Worm (Caenorhabditis elegans) whole organism, young adult: ENCODE results near the gene F01D5.3.
"Not testable (repeated sequence)": the region's sequence is repeated elsewhere in the genome, so short reads cannot be mapped to it uniquely, and the experiment has no call there.

ENCODE experiments used
- F22D6.2 ChIP-seq: sonication (generic microtip); optimal IDR thresholded peaks from 2 replicates; lab custom pipeline; 2016; ENCODE audit warnings: mild to moderate bottlenecking, missing genetic modification characterization, missing compliant biosample characterization
- ceh-100 ChIP-seq: fragments of 200-800 bp; sonication (Bioruptor generic); IDR thresholded peaks from 2 replicates; pipeline ENCODE4 v1.3.6; 2022; ENCODE audit warnings: missing genetic modification reagents, missing genetic modification characterization, missing compliant biosample characterization
- efl-1 ChIP-seq: fragments of 150-350 bp; optimal IDR thresholded peaks from 2 replicates; lab custom pipeline; 2014; ENCODE audit warnings: missing biosample characterization, missing genetic modification reagents, missing genetic modification characterization
- nhr-120 ChIP-seq: fragments of 200-800 bp; sonication (Bioruptor generic); IDR thresholded peaks from 2 replicates; pipeline ENCODE4 v1.3.6; 2022; ENCODE audit warnings: missing genetic modification characterization, missing compliant biosample characterization

DNA sequence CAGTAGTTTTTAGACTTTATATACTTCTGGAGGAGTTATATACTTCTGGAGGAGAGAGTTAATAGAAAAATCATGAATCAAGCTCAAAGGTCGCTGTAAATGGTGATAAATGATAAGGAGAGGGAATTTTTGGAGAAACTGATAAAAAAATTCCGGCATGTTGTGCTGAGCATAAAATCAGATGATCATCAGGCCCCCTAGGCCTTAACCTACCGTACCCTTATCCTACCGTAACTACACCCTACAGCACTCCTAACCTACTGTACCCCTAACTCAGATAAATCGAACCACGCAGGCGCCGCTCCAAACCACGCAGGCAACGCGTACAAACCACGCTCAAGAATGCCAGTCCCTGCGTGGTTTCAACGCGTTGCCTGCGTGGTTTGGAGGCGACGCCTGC is at the start of gene F01D5.3:
- TF ChIP-seq ceh-100 (GFP tag; lab: Robert Waterston, UW); nhr-120 (GFP tag; lab: Robert Waterston, UW); efl-1 (GFP tag; lab: Kevin White, UChicago); F22D6.2 (tag; lab: Kevin White, UChicago): not testable (repeated sequence)
